Fruit fly (Drosophila melanogaster): Measurements from ENCODE around the gene CG33290.

Gene CG33290

dm6 chr3L:21496865-21497634 lies 45.1 kb upstream of the CG33290 start, which contains the start of gene Hr78 (continued):
- TF ChIP-seq h (optimal IDR thresholded peaks at IDR 0.05): no peak
- no peak for TF ChIP-seq CG17186 (GFP tag; optimal IDR thresholded peaks at IDR 0.05)
- peak; percentile 44; the same call in 1 of the 2 replicates for TF ChIP-seq E2f2 (GFP tag; IDR thresholded peaks at IDR 0.05)
- peak; percentile 60; the same call in 2 of the 3 replicates for TF ChIP-seq tgo (GFP tag; IDR thresholded peaks at IDR 0.05)
- peak; percentile 56 for TF ChIP-seq stwl (tag; optimal IDR thresholded peaks at IDR 0.05)
- TF ChIP-seq tin (GFP tag; optimal IDR thresholded peaks at IDR 0.05): peak; percentile 51
- TF ChIP-seq CG31441 (GFP tag; IDR thresholded peaks at IDR 0.05): peak; percentile 89
- TF ChIP-seq Fer2 (tag; optimal IDR thresholded peaks at IDR 0.05): peak; percentile 56
- TF ChIP-seq btn (GFP tag; optimal IDR thresholded peaks at IDR 0.05): no peak
- no peak for TF ChIP-seq CG11093 (GFP tag; IDR thresholded peaks at IDR 0.05)
- TF ChIP-seq ci (GFP tag; IDR thresholded peaks at IDR 0.05): peak; percentile 80; the same call in 2 of the 3 replicates
- peak; percentile 15 for TF ChIP-seq CG34376 (GFP tag; optimal IDR thresholded peaks at IDR 0.05)
- peak; percentile 88 for TF ChIP-seq sens (GFP tag)
- TF ChIP-seq da (GFP tag; optimal IDR thresholded peaks at IDR 0.05): no peak
- TF ChIP-seq CG4282 (GFP tag; optimal IDR thresholded peaks at IDR 0.05): no peak
- TF ChIP-seq pfk (GFP tag; optimal IDR thresholded peaks at IDR 0.05): no peak
- TF ChIP-seq Eip74EF (GFP tag; optimal IDR thresholded peaks at IDR 0.05): peak in 1 of 2 experiments; percentile 79
- TF ChIP-seq CG3407 (GFP tag; optimal IDR thresholded peaks at IDR 0.05): peak; percentile 54
- TF ChIP-seq tio (GFP tag; optimal IDR thresholded peaks at IDR 0.05): peak; percentile 71
- peak; percentile 56; the same call in 1 of the 2 replicates for TF ChIP-seq Awh (GFP tag; IDR thresholded peaks at IDR 0.05)
- peak; percentile 86 for TF ChIP-seq D19A (tag; optimal IDR thresholded peaks at IDR 0.05)
- TF ChIP-seq CG17912 (GFP tag; optimal IDR thresholded peaks at IDR 0.05): no peak
- peak; percentile 81 for TF ChIP-seq Sox102F (GFP tag; optimal IDR thresholded peaks at IDR 0.05)
- peak; percentile 88 for TF ChIP-seq gcm (GFP tag; optimal IDR thresholded peaks at IDR 0.05)
- no peak for TF ChIP-seq wek (GFP tag; optimal IDR thresholded peaks at IDR 0.05)
- TF ChIP-seq CG13424 (tag; optimal IDR thresholded peaks at IDR 0.05): peak; percentile 86
- TF ChIP-seq eyg (GFP tag; optimal IDR thresholded peaks at IDR 0.05): no peak
- peak; percentile 81 for TF ChIP-seq YL-1 (GFP tag; optimal IDR thresholded peaks at IDR 0.05)
- peak; percentile 62 for TF ChIP-seq CG15696 (tag; optimal IDR thresholded peaks at IDR 0.05)
- no peak for TF ChIP-seq TFAM (GFP tag; optimal IDR thresholded peaks at IDR 0.05)
- no peak for TF ChIP-seq CG6175 (GFP tag; IDR thresholded peaks at IDR 0.05)
- peak; percentile 54 for TF ChIP-seq CG18011 (GFP tag; optimal IDR thresholded peaks at IDR 0.05)
- peak; percentile 65 for TF ChIP-seq Med (GFP tag)
- peak; percentile 91 for TF ChIP-seq CG18262 (tag; optimal IDR thresholded peaks at IDR 0.05)
- TF ChIP-seq ac (GFP tag; optimal IDR thresholded peaks at IDR 0.05): peak; percentile 43
- peak; percentile 88 for TF ChIP-seq gfzf (GFP tag; optimal IDR thresholded peaks at IDR 0.05)
- TF ChIP-seq Adf1 (GFP tag; IDR thresholded peaks at IDR 0.05): no peak; the same call in 1 of the 2 replicates
- peak; percentile 85 for TF ChIP-seq CG10979 (tag; optimal IDR thresholded peaks at IDR 0.05)
- TF ChIP-seq Elba2 (GFP tag; optimal IDR thresholded peaks at IDR 0.05): peak; percentile 85
- TF ChIP-seq nau (GFP tag; optimal IDR thresholded peaks at IDR 0.05): no peak
- peak; percentile 39; the same call in 1 of the 3 replicates for TF ChIP-seq Dbx (GFP tag; IDR thresholded peaks at IDR 0.05)
- TF ChIP-seq CG8478 (optimal IDR thresholded peaks at IDR 0.05): no peak
- peak; percentile 91 for TF ChIP-seq lab (GFP tag; optimal IDR thresholded peaks at IDR 0.05)
- TF ChIP-seq Rx (GFP tag; IDR thresholded peaks at IDR 0.05): peak; percentile 59
- no peak for TF ChIP-seq Dp (GFP tag; optimal IDR thresholded peaks at IDR 0.05)
- peak; percentile 92 for TF ChIP-seq gem (tag; optimal IDR thresholded peaks at IDR 0.05)
- peak; percentile 70 for TF ChIP-seq fd3F (GFP tag; optimal IDR thresholded peaks at IDR 0.05)
- no peak for TF ChIP-seq dati (GFP tag; IDR thresholded peaks at IDR 0.05)
- no peak for TF ChIP-seq CG8089 (GFP tag; optimal IDR thresholded peaks at IDR 0.05)

All from whole organism, embryonic.